Fruit fly (Drosophila melanogaster): Measurements from ENCODE around the gene CG42505.
A peak's percentile ranks its signal among the peaks of the same experiment; 100 is the strongest.

Gene CG42505

DNA sequence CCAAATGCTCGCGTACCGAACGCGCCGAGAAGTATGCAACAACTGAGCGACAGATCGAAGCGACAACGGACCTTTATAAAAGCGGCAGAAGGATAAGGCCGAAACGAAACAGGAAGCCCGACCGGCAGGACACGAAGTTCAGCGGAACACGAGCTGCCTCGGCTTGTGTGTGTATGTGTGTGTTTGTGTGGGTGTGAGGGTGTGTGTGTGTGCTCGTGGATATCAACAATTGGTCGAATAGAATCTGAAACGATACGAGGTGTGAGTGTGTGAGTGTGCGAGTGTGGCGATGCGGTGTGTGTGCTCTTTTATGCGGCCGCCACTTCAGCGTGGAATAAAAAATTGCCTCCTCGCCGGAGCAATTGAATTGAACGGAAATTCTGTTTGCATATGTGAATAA lies 26.1 kb downstream of the CG42505 start, which contains the start of gene Tk:
Gene Tk, minus strand, starts transcription at position 57 of the 400 bp plus-strand sequence.
- TF ChIP-seq CG4854 (GFP tag; optimal IDR thresholded peaks at IDR 0.05) (no peak), CG11504 (tag; optimal IDR thresholded peaks at IDR 0.05) (peak; percentile 25), Nf-YC (tag; optimal IDR thresholded peaks at IDR 0.05) (peak; percentile 94), Nf-YB (GFP tag; optimal IDR thresholded peaks at IDR 0.05) (peak; percentile 79), Abd-B (GFP tag; optimal IDR thresholded peaks at IDR 0.05) (no peak), Fer1 (GFP tag; optimal IDR thresholded peaks at IDR 0.05) (no peak), CG31441 (GFP tag; IDR thresholded peaks at IDR 0.05) (no peak), Dll (GFP tag; IDR thresholded peaks at IDR 0.05; ENCODE audit: partially characterized antibody) (no peak), sima (GFP tag; optimal IDR thresholded peaks at IDR 0.05) (no peak), CG12155 (GFP tag; optimal IDR thresholded peaks at IDR 0.05) (no peak), Blimp-1 (GFP tag; optimal IDR thresholded peaks at IDR 0.05) (peak; percentile 4), D (optimal IDR thresholded peaks at IDR 0.05) (peak; percentile 27), D (GFP tag; optimal IDR thresholded peaks at IDR 0.05) (no peak), scrt (GFP tag; optimal IDR thresholded peaks at IDR 0.05) (peak; percentile 51), trem (tag; optimal IDR thresholded peaks at IDR 0.05) (no peak), Deaf1 (tag; optimal IDR thresholded peaks at IDR 0.05) (peak; percentile 96), cg (GFP tag; optimal IDR thresholded peaks at IDR 0.05) (peak; percentile 63), sob (GFP tag; IDR thresholded peaks at IDR 0.05) (no peak)

DNA sequence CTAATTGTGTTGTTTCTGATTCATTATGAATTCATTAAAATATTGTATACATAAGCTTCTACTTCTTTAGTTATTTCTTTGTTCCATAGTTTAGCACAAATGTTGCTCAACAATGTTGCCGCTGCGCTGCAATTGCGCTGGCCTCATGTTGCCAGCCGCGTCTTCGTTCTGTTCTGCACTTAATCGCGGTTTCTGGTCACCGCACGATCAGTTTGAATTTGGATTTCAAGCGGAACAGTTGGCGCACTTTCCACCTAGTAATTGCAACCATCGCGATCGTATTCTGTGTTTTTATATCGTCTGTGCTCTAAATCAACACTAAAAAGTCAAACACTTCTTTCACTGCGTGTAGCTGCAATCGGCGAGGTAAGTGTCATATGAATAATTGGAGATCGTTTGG lies 32.5 kb downstream of the CG42505 start, which contains the start of gene Ect3:
Gene Ect3, plus strand, starts transcription at position 205 of the 400 bp plus-strand sequence.
- TF ChIP-seq crp (GFP tag; optimal IDR thresholded peaks at IDR 0.05) = no peak
- TF ChIP-seq fd3F (GFP tag; optimal IDR thresholded peaks at IDR 0.05) = no peak
- TF ChIP-seq bowl (GFP tag; IDR thresholded peaks at IDR 0.05) = no peak
- TF ChIP-seq Deaf1 (tag; optimal IDR thresholded peaks at IDR 0.05) = peak; percentile 32
- no peak for TF ChIP-seq CG8089 (GFP tag; optimal IDR thresholded peaks at IDR 0.05)
- no peak for TF ChIP-seq pho (GFP tag; optimal IDR thresholded peaks at IDR 0.05)
- no peak for TF ChIP-seq insv (GFP tag; optimal IDR thresholded peaks at IDR 0.05)
- TF ChIP-seq zen (tag; optimal IDR thresholded peaks at IDR 0.05) = peak; percentile 5
- no peak for TF ChIP-seq Nf-YC (tag; optimal IDR thresholded peaks at IDR 0.05)
- TF ChIP-seq lola (GFP tag; optimal IDR thresholded peaks at IDR 0.05) = no peak
- peak; percentile 99 for TF ChIP-seq CG11504 (tag; optimal IDR thresholded peaks at IDR 0.05)
- TF ChIP-seq CG17385 (GFP tag; optimal IDR thresholded peaks at IDR 0.05) = no peak
- no peak for TF ChIP-seq CG6175 (GFP tag; IDR thresholded peaks at IDR 0.05)
- no peak for TF ChIP-seq CG11398 (GFP tag; optimal IDR thresholded peaks at IDR 0.05)
- no peak for TF ChIP-seq sug (tag; optimal IDR thresholded peaks at IDR 0.05)
- peak; percentile 80; the same call in 2 of the 3 replicates for TF ChIP-seq CG2199 (GFP tag; IDR thresholded peaks at IDR 0.05)
- no peak for TF ChIP-seq CG4360 (GFP tag; IDR thresholded peaks at IDR 0.05)
- TF ChIP-seq lov (optimal IDR thresholded peaks at IDR 0.05) = no peak
- no peak for TF ChIP-seq lov (GFP tag; IDR thresholded peaks at IDR 0.05)
- no peak for TF ChIP-seq CG7745 (tag; optimal IDR thresholded peaks at IDR 0.05)
- TF ChIP-seq CG10959 (GFP tag; IDR thresholded peaks at IDR 0.05) = no peak
- TF ChIP-seq CG8765 (GFP tag; IDR thresholded peaks at IDR 0.05) = no peak

DNA sequence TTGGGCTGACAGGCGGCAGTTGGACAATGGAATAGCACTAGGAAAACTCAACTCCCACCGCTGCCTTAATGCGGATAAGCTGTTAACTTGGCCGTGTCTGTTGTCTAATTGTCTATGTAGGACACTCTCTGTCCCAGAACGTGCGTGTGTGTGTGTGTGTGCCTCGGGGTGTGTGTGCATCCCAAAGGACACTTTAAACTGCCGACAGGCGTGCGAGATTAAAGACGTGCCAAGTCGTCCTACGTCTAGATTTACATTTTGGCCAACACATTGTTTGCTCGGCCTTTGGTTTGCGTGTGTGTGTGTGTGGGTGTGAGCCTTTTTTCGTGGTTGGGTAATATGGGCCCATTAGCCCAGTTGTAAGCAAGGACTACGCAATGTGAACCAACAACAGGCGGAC lies 33.4 kb downstream of the CG42505 start:
- TF ChIP-seq D (optimal IDR thresholded peaks at IDR 0.05) (peak; percentile 8), D (GFP tag; optimal IDR thresholded peaks at IDR 0.05) (no peak), tll (GFP tag; optimal IDR thresholded peaks at IDR 0.05) (peak in 1 of 2 experiments; percentile 68), Med (GFP tag) (peak; percentile 56), CG15479 (GFP tag; optimal IDR thresholded peaks at IDR 0.05) (no peak), zen (tag; optimal IDR thresholded peaks at IDR 0.05) (peak; percentile 74), Meics (GFP tag; optimal IDR thresholded peaks at IDR 0.05) (no peak)

All from whole organism, embryonic.